Worm (Caenorhabditis elegans) whole organism, L1 larva: Measurements from ENCODE around the gene T14B4.3.

Experiments
- C04F5.9 ChIP-seq: sonication (generic microtip); optimal IDR thresholded peaks from 2 replicates; lab custom pipeline; 2016; ENCODE audit warnings: missing genetic modification characterization, missing compliant biosample characterization
- aha-1 ChIP-seq: fragments of 150-350 bp; optimal IDR thresholded peaks from 2 replicates; lab custom pipeline; 2014; ENCODE audit warnings: missing biosample characterization, missing genetic modification characterization
- alr-1 ChIP-seq: fragments of 200-800 bp; sonication (Bioruptor generic); optimal IDR thresholded peaks from 2 replicates; lab custom pipeline; 2018; ENCODE audit warnings: borderline replicate concordance, mild to moderate bottlenecking, missing genetic modification characterization, missing compliant biosample characterization
- aly-2 ChIP-seq: fragments of 150-350 bp; optimal IDR thresholded peaks from 2 replicates; lab custom pipeline; 2014; ENCODE audit warnings: missing biosample characterization, missing genetic modification characterization
- ceh-63 ChIP-seq: fragments of 200-800 bp; sonication (Bioruptor generic); optimal IDR thresholded peaks from 2 replicates; lab custom pipeline; 2018; ENCODE audit warnings: mild to moderate bottlenecking, missing genetic modification characterization, missing compliant biosample characterization
- ceh-8 ChIP-seq: fragments of 200-800 bp; sonication (Bioruptor generic); optimal IDR thresholded peaks from 2 replicates; lab custom pipeline; 2018; ENCODE audit warnings: mild to moderate bottlenecking, missing genetic modification characterization, moderate library complexity, missing compliant biosample characterization
- dpl-1 ChIP-seq, 3 experiments: fragments of 150-350 bp in 2 of 3; sonication (generic microtip) in 1 of 3; optimal IDR thresholded peaks; 2 replicates each; lab custom pipeline; 2014 to 2017; ENCODE audit warnings: missing biosample characterization in 3 of 3, missing genetic modification characterization in 3 of 3, missing genetic modification reagents in 3 of 3
- efl-1 ChIP-seq, 4 experiments: fragments of 150-350 bp; optimal IDR thresholded peaks in 3 of 4; peaks in 1 of 4; 1 replicate in 1 of 4; 2 replicates in 3 of 4; lab custom pipeline; 2014; ENCODE audit warnings: missing biosample characterization in 2 of 4, missing genetic modification characterization in 2 of 4, missing genetic modification reagents in 2 of 4
- efl-3 ChIP-seq: fragments of 200-800 bp; sonication (Bioruptor generic); optimal IDR thresholded peaks from 2 replicates; lab custom pipeline; 2018; ENCODE audit warnings: mild to moderate bottlenecking, missing genetic modification characterization, missing compliant biosample characterization
- elt-2 ChIP-seq: sonication (generic microtip); optimal IDR thresholded peaks from 2 replicates; lab custom pipeline; 2016; ENCODE audit warnings: missing genetic modification characterization, mild to moderate bottlenecking, inconsistent platforms, missing compliant biosample characterization, missing genetic modification reagents
- elt-3 ChIP-seq, 6 experiments: fragments of 150-350 bp in 1 of 6; sonication (generic microtip); optimal IDR thresholded peaks; 2 replicates each; lab custom pipeline; 2017 to 2018; ENCODE audit warnings: missing biosample characterization in 6 of 6, missing genetic modification characterization in 6 of 6, inconsistent platforms in 1 of 6
- ets-5 ChIP-seq: fragments of 200-800 bp; sonication (Bioruptor generic); IDR thresholded peaks from 2 replicates; pipeline ENCODE4 v1.3.6; 2022; ENCODE audit warnings: missing genetic modification characterization, missing compliant biosample characterization
- fkh-4 ChIP-seq: sonication (generic microtip); optimal IDR thresholded peaks from 2 replicates; lab custom pipeline; 2016; ENCODE audit warnings: missing compliant biosample characterization, missing genetic modification characterization, borderline replicate concordance
- hlh-17 ChIP-seq: fragments of 200-800 bp; sonication (Bioruptor generic); optimal IDR thresholded peaks from 2 replicates; lab custom pipeline; 2018; ENCODE audit warnings: missing genetic modification characterization, mild to moderate bottlenecking, missing compliant biosample characterization, moderate library complexity, borderline replicate concordance
- hlh-4 ChIP-seq: sonication (generic microtip); optimal IDR thresholded peaks from 2 replicates; lab custom pipeline; 2016; ENCODE audit warnings: mild to moderate bottlenecking, missing genetic modification characterization, missing compliant biosample characterization
- hpl-2 ChIP-seq: fragments of 150-350 bp; optimal IDR thresholded peaks from 2 replicates; lab custom pipeline; 2014; ENCODE audit warnings: missing biosample characterization, missing genetic modification reagents, missing genetic modification characterization
- jun-1 ChIP-seq: fragments of 150-350 bp; optimal IDR thresholded peaks from 2 replicates; lab custom pipeline; 2014; ENCODE audit warnings: missing biosample characterization, missing genetic modification reagents, missing genetic modification characterization
- lin-13 ChIP-seq: fragments of 150-350 bp; optimal IDR thresholded peaks from 2 replicates; lab custom pipeline; 2014; ENCODE audit warnings: missing biosample characterization, missing genetic modification reagents, missing genetic modification characterization
- lin-14 ChIP-seq: fragments of 200-800 bp; sonication (Bioruptor generic); optimal IDR thresholded peaks from 2 replicates; lab custom pipeline; 2018; ENCODE audit warnings: mild to moderate bottlenecking, missing genetic modification characterization, moderate library complexity, missing compliant biosample characterization
- lin-15B ChIP-seq: fragments of 150-350 bp; sonication (generic microtip); optimal IDR thresholded peaks from 3 replicates; lab custom pipeline; 2014; ENCODE audit warnings: missing biosample characterization, missing genetic modification characterization
- lir-3 ChIP-seq: sonication (generic microtip); optimal IDR thresholded peaks from 2 replicates; lab custom pipeline; 2016; ENCODE audit warnings: mild to moderate bottlenecking, missing genetic modification characterization, moderate library complexity, missing compliant biosample characterization; ENCODE audit not compliant: poor library complexity
- mab-9 ChIP-seq: fragments of 200-800 bp; sonication (Bioruptor generic); IDR thresholded peaks from 2 replicates; pipeline ENCODE4 v1.3.6; 2022; ENCODE audit warnings: missing genetic modification reagents, missing genetic modification characterization, missing compliant biosample characterization
- mef-2 ChIP-seq: fragments of 150-350 bp; optimal IDR thresholded peaks from 2 replicates; lab custom pipeline; 2014; ENCODE audit warnings: missing biosample characterization, missing genetic modification characterization
- nhr-11 ChIP-seq: fragments of 150-350 bp; optimal IDR thresholded peaks from 2 replicates; lab custom pipeline; 2014; ENCODE audit warnings: missing biosample characterization, missing genetic modification characterization
- nhr-19 ChIP-seq: fragments of 200-800 bp; sonication (Bioruptor generic); conservative IDR thresholded peaks from 2 replicates; pipeline ENCODE4 v1.3.6; 2022; ENCODE audit warnings: missing genetic modification characterization, missing compliant biosample characterization
- nhr-20 ChIP-seq: sonication (generic microtip); optimal IDR thresholded peaks from 2 replicates; lab custom pipeline; 2016; ENCODE audit warnings: mild to moderate bottlenecking, missing genetic modification characterization, missing compliant biosample characterization
- nhr-237 ChIP-seq: fragments of 150-350 bp; optimal IDR thresholded peaks from 2 replicates; lab custom pipeline; 2014; ENCODE audit warnings: missing biosample characterization, missing genetic modification characterization
- nhr-47 ChIP-seq: sonication (generic microtip); optimal IDR thresholded peaks from 2 replicates; lab custom pipeline; 2016; ENCODE audit warnings: mild to moderate bottlenecking, missing genetic modification characterization, moderate library complexity, missing compliant biosample characterization
- nhr-71 ChIP-seq: sonication (generic microtip); optimal IDR thresholded peaks from 2 replicates; lab custom pipeline; 2016; ENCODE audit warnings: mild to moderate bottlenecking, missing genetic modification characterization, moderate library complexity, missing compliant biosample characterization
- nhr-76 ChIP-seq: sonication (generic microtip); optimal IDR thresholded peaks from 2 replicates; lab custom pipeline; 2017; ENCODE audit warnings: missing biosample characterization, missing genetic modification characterization
- nhr-77 ChIP-seq: fragments of 150-350 bp; optimal IDR thresholded peaks from 2 replicates; lab custom pipeline; 2014; ENCODE audit warnings: missing biosample characterization, missing genetic modification characterization
- nhr-85 ChIP-seq: sonication (generic microtip); peaks from one replicate; lab custom pipeline; 2016; ENCODE audit warnings: missing genetic modification characterization, inconsistent platforms, missing compliant biosample characterization
- nhr-90 ChIP-seq: sonication (generic microtip); optimal IDR thresholded peaks from 2 replicates; lab custom pipeline; 2016; ENCODE audit warnings: mild to moderate bottlenecking, missing genetic modification characterization, missing compliant biosample characterization; ENCODE audit not compliant: poor library complexity
- rnt-1 ChIP-seq: sonication (generic microtip); optimal IDR thresholded peaks from 2 replicates; lab custom pipeline; 2016; ENCODE audit warnings: mild to moderate bottlenecking, missing genetic modification characterization, moderate library complexity, missing compliant biosample characterization
- skn-1 ChIP-seq: fragments of 150-350 bp; optimal IDR thresholded peaks from 2 replicates; lab custom pipeline; 2014; ENCODE audit warnings: missing biosample characterization, missing genetic modification characterization
- snpc-4 ChIP-seq: fragments of 150-350 bp; optimal IDR thresholded peaks from 2 replicates; lab custom pipeline; 2014; ENCODE audit warnings: missing biosample characterization, missing genetic modification characterization
- snu-23 ChIP-seq: sonication (generic microtip); optimal IDR thresholded peaks from 2 replicates; lab custom pipeline; 2016; ENCODE audit warnings: missing genetic modification characterization, missing compliant biosample characterization
- sup-37 ChIP-seq: fragments of 200-800 bp; sonication (Bioruptor generic); optimal IDR thresholded peaks from 2 replicates; lab custom pipeline; 2018; ENCODE audit warnings: mild to moderate bottlenecking, missing genetic modification characterization, missing compliant biosample characterization
- swsn-7 ChIP-seq: sonication (generic microtip); optimal IDR thresholded peaks from 2 replicates; lab custom pipeline; 2016; ENCODE audit warnings: missing genetic modification characterization, missing compliant biosample characterization
- tbx-2 ChIP-seq: sonication (generic microtip); optimal IDR thresholded peaks from 2 replicates; lab custom pipeline; 2016; ENCODE audit warnings: missing genetic modification characterization, missing compliant biosample characterization
- unc-130 ChIP-seq: fragments of 150-350 bp; optimal IDR thresholded peaks from 2 replicates; lab custom pipeline; 2017; ENCODE audit warnings: missing biosample characterization, missing genetic modification characterization, inconsistent platforms
- unc-30 ChIP-seq: sonication (generic microtip); optimal IDR thresholded peaks from 2 replicates; lab custom pipeline; 2017; ENCODE audit warnings: missing biosample characterization, missing genetic modification characterization
- unc-62 ChIP-seq: fragments of 150-350 bp; optimal IDR thresholded peaks from 2 replicates; lab custom pipeline; 2014; ENCODE audit warnings: missing biosample characterization, missing genetic modification reagents, missing genetic modification characterization
- unc-86 ChIP-seq: sonication (generic microtip); optimal IDR thresholded peaks from 2 replicates; lab custom pipeline; 2016; ENCODE audit warnings: missing genetic modification characterization, missing compliant biosample characterization
- vab-15 ChIP-seq: sonication (generic microtip); optimal IDR thresholded peaks from 2 replicates; lab custom pipeline; 2017; ENCODE audit warnings: missing genotype, mild to moderate bottlenecking, missing genetic modification characterization, missing compliant biosample characterization
- xbp-1 ChIP-seq: sonication (generic microtip); optimal IDR thresholded peaks from 2 replicates; lab custom pipeline; 2016; ENCODE audit warnings: missing genetic modification characterization, missing compliant biosample characterization
- zag-1 ChIP-seq: fragments of 150-350 bp; optimal IDR thresholded peaks from 2 replicates; lab custom pipeline; 2014; ENCODE audit warnings: missing biosample characterization, missing genetic modification characterization
- zip-4 ChIP-seq: fragments of 200-800 bp; sonication (Bioruptor generic); optimal IDR thresholded peaks from 2 replicates; lab custom pipeline; 2018; ENCODE audit warnings: mild to moderate bottlenecking, missing genetic modification characterization, moderate library complexity, missing compliant biosample characterization
- ztf-11 ChIP-seq, 2 experiments: sonication (generic microtip); optimal IDR thresholded peaks; 2 replicates each; lab custom pipeline; 2016 to 2017; ENCODE audit warnings: missing genetic modification characterization in 2 of 2, missing biosample characterization in 1 of 2, missing compliant biosample characterization in 1 of 2
- ztf-4 ChIP-seq: fragments of 150-350 bp; optimal IDR thresholded peaks from 2 replicates; lab custom pipeline; 2014; ENCODE audit warnings: missing biosample characterization, missing genetic modification characterization

The T14B4.3 gene

ce11 chrII:6736604-6737003, 1.9 kb downstream of the T14B4.3 start, which contains the start of gene T14B4.1:
T14B4.1 (plus strand) TSS chrII:6736904.
- TF ChIP-seq mef-2 (tag; lab: Kevin White, UChicago) (no peak), tbx-2 (tag; lab: Kevin White, UChicago) (no peak), elt-3 (tag; optimal IDR thresholded peaks at IDR 0.05; lab: Kevin White, UChicago) (no peak), lin-15B (tag; lab: Kevin White, UChicago) (no peak), rnt-1 (tag; lab: Kevin White, UChicago) (no peak), skn-1 (no peak), lin-13 (GFP tag; lab: Kevin White, UChicago) (no peak), sup-37 (GFP tag; lab: Kevin White, UChicago) (no peak), efl-3 (no peak), nhr-20 (no peak), unc-86 (tag; lab: Kevin White, UChicago) (no peak), ztf-4 (tag; lab: Kevin White, UChicago) (no peak), hlh-17 (GFP tag; lab: Kevin White, UChicago) (no peak), nhr-11 (tag; lab: Kevin White, UChicago) (no peak), alr-1 (tag; lab: Kevin White, UChicago) (no peak), zag-1 (tag; lab: Kevin White, UChicago) (no peak), jun-1 (tag; lab: Kevin White, UChicago) (no peak), C04F5.9 (no peak), snpc-4 (tag; lab: Kevin White, UChicago) (no peak), ceh-63 (GFP tag; lab: Kevin White, UChicago) (no peak)

ce11 chrII:6741428-6741827, 6.7 kb downstream of the T14B4.3 start, which contains the start of gene exos-8:
exos-8 (plus strand) TSS chrII:6741691.
- TF ChIP-seq hpl-2 (GFP tag; lab: Kevin White, UChicago) (peak; percentile 9), unc-30 (tag; lab: Kevin White, UChicago) (no peak), dpl-1 (GFP tag; optimal IDR thresholded peaks at IDR 0.05; lab: Kevin White, UChicago) (peak; percentile 46 to 71 (median 56)), tbx-2 (tag; lab: Kevin White, UChicago) (peak; percentile 56), lin-14 (GFP tag; lab: Kevin White, UChicago) (peak; percentile 55), nhr-77 (peak; percentile 63), nhr-11 (tag; lab: Kevin White, UChicago) (no peak), aha-1 (tag; lab: Kevin White, UChicago) (no peak), unc-130 (tag; lab: Kevin White, UChicago) (peak; percentile 11), nhr-237 (tag; lab: Kevin White, UChicago) (no peak), ets-5 (GFP tag; lab: Robert Waterston, UW) (no peak), zip-4 (no peak), mef-2 (tag; lab: Kevin White, UChicago) (no peak), ceh-63 (GFP tag; lab: Kevin White, UChicago) (no peak), nhr-19 (GFP tag; lab: Robert Waterston, UW) (peak; percentile 45), ceh-8 (GFP tag; lab: Kevin White, UChicago) (no peak), efl-1 (optimal IDR thresholded peaks at IDR 0.05; lab: Kevin White, UChicago) (peak; percentile 68 to 76), efl-1 (GFP tag; optimal IDR thresholded peaks at IDR 0.05 in 1 of 2; lab: Kevin White, UChicago) (peak; percentile 60 to 95), nhr-76 (tag; lab: Kevin White, UChicago) (no peak), hlh-17 (GFP tag; lab: Kevin White, UChicago) (no peak), ztf-11 (tag; optimal IDR thresholded peaks at IDR 0.05; lab: Kevin White, UChicago) (peak in 1 of 2 experiments; percentile 17), nhr-90 (tag; lab: Kevin White, UChicago) (peak; percentile 13), aly-2 (no peak), fkh-4 (tag; lab: Kevin White, UChicago) (no peak), swsn-7 (tag; lab: Kevin White, UChicago) (peak; percentile 37), vab-15 (tag; lab: Kevin White, UChicago) (peak; percentile 16), snu-23 (GFP tag; lab: Kevin White, UChicago) (peak; percentile 66), mab-9 (GFP tag; lab: Robert Waterston, UW) (no peak), lir-3 (tag; lab: Kevin White, UChicago) (peak; percentile 75), xbp-1 (peak; percentile 53), jun-1 (tag; lab: Kevin White, UChicago) (peak; percentile 13), nhr-47 (peak; percentile 60), nhr-71 (tag; lab: Kevin White, UChicago) (peak; percentile 69), elt-2 (tag; lab: Kevin White, UChicago) (no peak), alr-1 (tag; lab: Kevin White, UChicago) (no peak), nhr-85 (tag; lab: Kevin White, UChicago) (peak; percentile 59), hlh-4 (tag; lab: Kevin White, UChicago) (no peak), unc-62 (GFP tag; lab: Kevin White, UChicago) (no peak)
